Worm (Caenorhabditis elegans): ENCODE data around the gene ttx-3.

The ttx-3 gene

ce11 chrX:11727761-11728160, 41.4 kb downstream of the ttx-3 start, which contains the start of the genes gst-42 and D1053.2 (continued):
- TF ChIP-seq pax-3 (tag; optimal IDR thresholded peaks at IDR 0.05): no peak
- peak in 1 of 3 experiments; percentile 7 for TF ChIP-seq dpl-1 (GFP tag; optimal IDR thresholded peaks at IDR 0.05)

ce11 chrX:11726450-11726849, 42.7 kb downstream of the ttx-3 start:
- TF ChIP-seq nhr-85 (tag) (peak; percentile 77), blmp-1 (tag; optimal IDR thresholded peaks at IDR 0.05) (peak; percentile 26), unc-130 (tag; optimal IDR thresholded peaks at IDR 0.05) (no peak), lin-14 (GFP tag; optimal IDR thresholded peaks at IDR 0.05) (peak; percentile 55)

ce11 chrX:11725646-11726045, 43.5 kb downstream of the ttx-3 start:
- TF ChIP-seq mep-1 (tag; optimal IDR thresholded peaks at IDR 0.05) (peak; percentile 2), lin-15B (tag; optimal IDR thresholded peaks at IDR 0.05) (no peak), tlp-1 (tag; optimal IDR thresholded peaks at IDR 0.05) (no peak), Y116A8C.19 (tag; optimal IDR thresholded peaks at IDR 0.05; ENCODE audit: borderline replicate concordance) (no peak), fkh-8 (tag; optimal IDR thresholded peaks at IDR 0.05) (peak; percentile 51), lin-14 (GFP tag; optimal IDR thresholded peaks at IDR 0.05) (peak; percentile 54), rnt-1 (tag; optimal IDR thresholded peaks at IDR 0.05) (peak; percentile 6), unc-62 (GFP tag; optimal IDR thresholded peaks at IDR 0.05) (no peak), blmp-1 (tag; optimal IDR thresholded peaks at IDR 0.05) (peak; percentile 13), egl-27 (tag; optimal IDR thresholded peaks at IDR 0.05) (no peak), efl-3 (GFP tag; optimal IDR thresholded peaks at IDR 0.05) (no peak), ama-1 (optimal IDR thresholded peaks at IDR 0.05) (no peak)

- TF ChIP-seq lin-35 (GFP tag; optimal IDR thresholded peaks at IDR 0.05) (peak in 1 of 2 experiments; percentile 27), pqm-1 (tag; optimal IDR thresholded peaks at IDR 0.05) (no peak), ets-5 (GFP tag; IDR thresholded peaks at IDR 0.05) (no peak), snu-23 (GFP tag; optimal IDR thresholded peaks at IDR 0.05) (no peak), elt-3 (tag; optimal IDR thresholded peaks at IDR 0.05) (peak in 1 of 6 experiments; percentile 2), unc-98 (GFP tag; IDR thresholded peaks at IDR 0.05) (no peak), jun-1 (tag; optimal IDR thresholded peaks at IDR 0.05) (peak; percentile 10), pag-3 (tag; optimal IDR thresholded peaks at IDR 0.05; ENCODE audit: borderline replicate concordance, insufficient read depth) (no peak), xbp-1 (tag; optimal IDR thresholded peaks at IDR 0.05) (no peak), ces-1 (GFP tag; optimal IDR thresholded peaks at IDR 0.05) (peak; percentile 22), ceh-82 (tag; optimal IDR thresholded peaks at IDR 0.05) (no peak), isw-1 (GFP tag; IDR thresholded peaks at IDR 0.05) (no peak), egl-27 (tag; optimal IDR thresholded peaks at IDR 0.05) (no peak), nhr-12 (tag; optimal IDR thresholded peaks at IDR 0.05) (no peak), sox-4 (tag; optimal IDR thresholded peaks at IDR 0.05) (no peak), skn-1 (tag; optimal IDR thresholded peaks at IDR 0.05) (no peak), elt-2 (tag; optimal IDR thresholded peaks at IDR 0.05) (peak; percentile 79), nhr-71 (tag; optimal IDR thresholded peaks at IDR 0.05) (peak; percentile 46), ceh-63 (GFP tag; optimal IDR thresholded peaks at IDR 0.05) (no peak), blmp-1 (tag; optimal IDR thresholded peaks at IDR 0.05) (peak; percentile 63), hpl-2 (GFP tag; optimal IDR thresholded peaks at IDR 0.05) (no peak), mep-1 (tag; optimal IDR thresholded peaks at IDR 0.05) (peak; percentile 6), lin-14 (GFP tag; optimal IDR thresholded peaks at IDR 0.05) (peak; percentile 68), lsy-2 (tag; optimal IDR thresholded peaks at IDR 0.05) (peak in 1 of 2 experiments; percentile 1)
Measured at ce11 chrX:11723781-11724201, 45.4 kb downstream of the ttx-3 start, which contains the start of gene D1053.4. Gene D1053.4, minus strand, starts transcription at chrX:11723800.

Measured in whole organism, L1 larva.